Worm (Caenorhabditis elegans): ENCODE results near the gene C17G10.6.

DNA sequence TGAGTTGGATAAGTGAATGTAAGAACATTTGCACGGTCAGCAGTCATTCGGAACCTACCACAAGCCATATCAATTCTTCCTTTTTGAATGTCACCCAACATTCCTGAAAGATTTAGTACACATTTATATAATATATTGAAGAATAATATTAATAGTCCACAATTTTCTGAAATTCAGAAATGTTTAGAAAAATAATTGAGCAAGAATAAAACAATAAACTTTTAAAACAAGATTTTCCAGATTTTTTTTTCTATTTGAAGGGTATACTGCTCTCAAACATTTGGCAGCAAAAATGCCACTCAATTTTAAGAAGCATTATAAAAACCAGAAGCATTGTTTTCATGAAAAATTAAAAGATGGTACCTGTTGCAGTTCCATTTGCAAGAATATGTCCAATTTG, 33.7 kb upstream of the C17G10.6 start, which contains the start of gene F59E12.8:
- TF ChIP-seq him-1 (tag; optimal IDR thresholded peaks at IDR 0.05) (no peak), W03F9.2 (tag; optimal IDR thresholded peaks at IDR 0.05) (no peak), dao-5 (tag; optimal IDR thresholded peaks at IDR 0.05) (no peak)
